Worm (Caenorhabditis elegans) whole organism, L1 larva: ENCODE measurements around the gene C18D4.6.

ENCODE experiments used
- egl-27 ChIP-seq, 2 experiments: fragments of 150-350 bp in 1 of 2; sonication (generic microtip); optimal IDR thresholded peaks; 3 replicates each; lab custom pipeline; 2017 to 2018; ENCODE audit warnings: missing biosample characterization in 2 of 2, missing genetic modification characterization in 2 of 2, missing genetic modification reagents in 2 of 2
- fos-1 ChIP-seq: fragments of 150-350 bp; optimal IDR thresholded peaks from 2 replicates; lab custom pipeline; 2014; ENCODE audit warnings: missing biosample characterization, missing genetic modification characterization
- mdl-1 ChIP-seq, 2 experiments: fragments of 150-350 bp; optimal IDR thresholded peaks; 2 replicates each; lab custom pipeline; 2014 to 2017; ENCODE audit warnings: missing biosample characterization in 2 of 2, missing genetic modification characterization in 2 of 2, inconsistent platforms in 1 of 2
- mep-1 ChIP-seq: fragments of 150-350 bp; optimal IDR thresholded peaks from 2 replicates; lab custom pipeline; 2014; ENCODE audit warnings: missing biosample characterization, missing genetic modification characterization
- pag-3 ChIP-seq: sonication (generic microtip); optimal IDR thresholded peaks from 2 replicates; lab custom pipeline; 2017; ENCODE audit warnings: missing genetic modification characterization, mild to moderate bottlenecking, missing compliant biosample characterization, antibody characterized with exemption, borderline replicate concordance; ENCODE audit not compliant: insufficient read depth
- pqm-1 ChIP-seq: sonication (generic microtip); optimal IDR thresholded peaks from 3 replicates; lab custom pipeline; 2017; ENCODE audit warnings: missing biosample characterization, missing genetic modification characterization
- snu-23 ChIP-seq: sonication (generic microtip); optimal IDR thresholded peaks from 2 replicates; lab custom pipeline; 2016; ENCODE audit warnings: missing genetic modification characterization, missing compliant biosample characterization
- unc-62 ChIP-seq: fragments of 150-350 bp; optimal IDR thresholded peaks from 2 replicates; lab custom pipeline; 2014; ENCODE audit warnings: missing biosample characterization, missing genetic modification reagents, missing genetic modification characterization
- zag-1 ChIP-seq: fragments of 150-350 bp; optimal IDR thresholded peaks from 2 replicates; lab custom pipeline; 2014; ENCODE audit warnings: missing biosample characterization, missing genetic modification characterization

- TF ChIP-seq snu-23 (no peak), mdl-1 (tag; optimal IDR thresholded peaks at IDR 0.05; lab: Kevin White, UChicago) (no peak), pag-3 (tag; lab: Kevin White, UChicago) (no peak), unc-62 (GFP tag; lab: Kevin White, UChicago) (no peak), mep-1 (tag; lab: Kevin White, UChicago) (no peak), pqm-1 (tag; lab: Kevin White, UChicago) (no peak), zag-1 (tag; lab: Kevin White, UChicago) (no peak), fos-1 (no peak), egl-27 (tag; optimal IDR thresholded peaks at IDR 0.05; lab: Kevin White, UChicago) (no peak)
Measured at ce11 chrV:17508493-17508892, 29.7 kb downstream of the C18D4.6 start, which contains the start of gene srw-32.
